Worm (Caenorhabditis elegans): ENCODE data around the gene nhr-44.
A peak's percentile ranks its signal among the peaks of the same experiment; 100 is the strongest.

The nhr-44 gene

ce11 chrV:8994801-8995200 lies 30.9 kb upstream of the nhr-44 start, which contains the start of gene F59E11.5:
Gene F59E11.5, plus strand, starts transcription at chrV:8995101.
- TF ChIP-seq fkh-2 (tag; optimal IDR thresholded peaks at IDR 0.05), result no peak
- no peak for TF ChIP-seq egl-27 (tag; optimal IDR thresholded peaks at IDR 0.05)
- TF ChIP-seq nfya-1 (tag; optimal IDR thresholded peaks at IDR 0.05; ENCODE audit: insufficient read depth), result no peak
- no peak for TF ChIP-seq ceh-9 (tag; optimal IDR thresholded peaks at IDR 0.05)
- TF ChIP-seq nhr-67 (tag; optimal IDR thresholded peaks at IDR 0.05), result no peak
- no peak for TF ChIP-seq elt-2 (tag; optimal IDR thresholded peaks at IDR 0.05)
- TF ChIP-seq elt-1 (tag; optimal IDR thresholded peaks at IDR 0.05), result no peak

- TF ChIP-seq elt-3 (tag; optimal IDR thresholded peaks at IDR 0.05), result peak in 2 of 3 experiments; percentile 21 to 33
- peak; percentile 68 for TF ChIP-seq nhr-43 (tag; optimal IDR thresholded peaks at IDR 0.05; ENCODE audit: poor library complexity, severe bottlenecking)
- TF ChIP-seq sea-2 (GFP tag; optimal IDR thresholded peaks at IDR 0.05), result no peak
- no peak for TF ChIP-seq nhr-12 (tag; optimal IDR thresholded peaks at IDR 0.05)
- peak; percentile 52 for TF ChIP-seq nhr-23 (tag; optimal IDR thresholded peaks at IDR 0.05)
- peak; percentile 16 for TF ChIP-seq nhr-25 (tag; optimal IDR thresholded peaks at IDR 0.05)
Measured at ce11 chrV:8994272-8994671, 30.4 kb upstream of the nhr-44 start.

- TF ChIP-seq ceh-9 (tag; optimal IDR thresholded peaks at IDR 0.05), result no peak
- TF ChIP-seq aly-2 (tag; optimal IDR thresholded peaks at IDR 0.05), result no peak
- no peak for TF ChIP-seq skn-1 (tag; optimal IDR thresholded peaks at IDR 0.05)
- TF ChIP-seq elt-3 (tag; optimal IDR thresholded peaks at IDR 0.05), result no peak
- TF ChIP-seq nfya-1 (tag; optimal IDR thresholded peaks at IDR 0.05; ENCODE audit: insufficient read depth), result no peak
- TF ChIP-seq lin-39 (tag; optimal IDR thresholded peaks at IDR 0.05), result no peak
- TF ChIP-seq egl-27 (tag; optimal IDR thresholded peaks at IDR 0.05), result no peak
- no peak for TF ChIP-seq elt-2 (tag; optimal IDR thresholded peaks at IDR 0.05)
- TF ChIP-seq ceh-82 (tag; optimal IDR thresholded peaks at IDR 0.05), result no peak
- no peak for TF ChIP-seq daf-12 (tag; optimal IDR thresholded peaks at IDR 0.05)
- TF ChIP-seq nhr-43 (tag; optimal IDR thresholded peaks at IDR 0.05; ENCODE audit: poor library complexity, severe bottlenecking), result no peak
- no peak for TF ChIP-seq egl-5 (tag; optimal IDR thresholded peaks at IDR 0.05)
- no peak for TF ChIP-seq nhr-76 (tag; optimal IDR thresholded peaks at IDR 0.05)
- no peak for TF ChIP-seq nhr-67 (tag; optimal IDR thresholded peaks at IDR 0.05)
- TF ChIP-seq ceh-28 (tag; optimal IDR thresholded peaks at IDR 0.05), result no peak
- TF ChIP-seq nhr-25 (tag; optimal IDR thresholded peaks at IDR 0.05), result no peak
- TF ChIP-seq R02D3.7 (tag; optimal IDR thresholded peaks at IDR 0.05), result no peak
Measured at ce11 chrV:8991679-8992078, 27.8 kb upstream of the nhr-44 start, which contains the start of gene F59E11.6. Gene F59E11.6, plus strand, starts transcription at chrV:8991789.

- no peak for TF ChIP-seq mml-1 (tag; optimal IDR thresholded peaks at IDR 0.05)
- peak; percentile 40 for TF ChIP-seq nhr-25 (tag; optimal IDR thresholded peaks at IDR 0.05)
Measured at ce11 chrV:8990194-8990649, 26.3 kb upstream of the nhr-44 start, which contains the start of gene F59E11.7. Gene F59E11.7, plus strand, starts transcription at chrV:8990244.

ce11 chrV:8988104-8988503 lies 24.2 kb upstream of the nhr-44 start, which contains the start of gene str-87:
Gene str-87, minus strand, starts transcription at chrV:8988204.
- TF ChIP-seq fos-1 (tag; optimal IDR thresholded peaks at IDR 0.05) (no peak), egl-27 (tag; optimal IDR thresholded peaks at IDR 0.05) (no peak), lin-39 (tag; optimal IDR thresholded peaks at IDR 0.05) (no peak), nhr-76 (tag; optimal IDR thresholded peaks at IDR 0.05) (no peak), eor-1 (tag; optimal IDR thresholded peaks at IDR 0.05) (no peak), nhr-12 (tag; optimal IDR thresholded peaks at IDR 0.05) (no peak), daf-12 (tag; optimal IDR thresholded peaks at IDR 0.05) (no peak), egl-5 (tag; optimal IDR thresholded peaks at IDR 0.05) (no peak)

ce11 chrV:8985740-8986139 lies 21.8 kb upstream of the nhr-44 start, which contains the start of gene str-85:
Gene str-85, minus strand, starts transcription at chrV:8985840.
- no peak for TF ChIP-seq ZK546.5 (tag; optimal IDR thresholded peaks at IDR 0.05)
- no peak for TF ChIP-seq tbx-2 (tag; optimal IDR thresholded peaks at IDR 0.05)
- TF ChIP-seq snpc-4 (tag; optimal IDR thresholded peaks at IDR 0.05), result no peak
- no peak for TF ChIP-seq nhr-11 (tag; optimal IDR thresholded peaks at IDR 0.05)
- no peak for TF ChIP-seq nhr-43 (tag; optimal IDR thresholded peaks at IDR 0.05; ENCODE audit: poor library complexity, severe bottlenecking)
- TF ChIP-seq hmg-11 (tag; optimal IDR thresholded peaks at IDR 0.05), result no peak
- no peak for TF ChIP-seq lin-39 (tag; optimal IDR thresholded peaks at IDR 0.05)
- TF ChIP-seq ceh-28 (tag; optimal IDR thresholded peaks at IDR 0.05), result no peak
- no peak for TF ChIP-seq lsy-12 (tag; optimal IDR thresholded peaks at IDR 0.05)
- no peak for TF ChIP-seq jun-1 (tag; optimal IDR thresholded peaks at IDR 0.05)
- no peak for TF ChIP-seq ztf-4 (tag; optimal IDR thresholded peaks at IDR 0.05)
- no peak for TF ChIP-seq eor-1 (tag; optimal IDR thresholded peaks at IDR 0.05)
- TF ChIP-seq nhr-77 (tag; optimal IDR thresholded peaks at IDR 0.05), result no peak
- no peak for TF ChIP-seq nhr-28 (tag; optimal IDR thresholded peaks at IDR 0.05)
- no peak for TF ChIP-seq sea-2 (GFP tag; optimal IDR thresholded peaks at IDR 0.05)
- TF ChIP-seq pha-4 (tag; optimal IDR thresholded peaks at IDR 0.05), result no peak
- no peak for TF ChIP-seq pqm-1 (tag; optimal IDR thresholded peaks at IDR 0.05)
